Fruit fly (Drosophila melanogaster): ENCODE measurements around the gene CG34447.

The CG34447 gene

dm6 chr2L:2438640-2439276, 18.9 kb upstream of the CG34447 start (continued):
- peak; percentile 26 for TF ChIP-seq Med (GFP tag)
- TF ChIP-seq Lpt (GFP tag; optimal IDR thresholded peaks at IDR 0.05): no peak

dm6 chr2L:2436258-2436657, 16.4 kb upstream of the CG34447 start:
- TF ChIP-seq yki (optimal IDR thresholded peaks at IDR 0.05) (no peak), gce (GFP tag; IDR thresholded peaks at IDR 0.05) (no peak), HLH4C (GFP tag; IDR thresholded peaks at IDR 0.05; ENCODE audit: partially characterized antibody) (no peak), CG10366 (GFP tag; IDR thresholded peaks at IDR 0.05) (no peak), lmd (GFP tag; IDR thresholded peaks at IDR 0.05) (no peak), CG8924 (tag; optimal IDR thresholded peaks at IDR 0.05) (no peak), CG16813 (GFP tag; IDR thresholded peaks at IDR 0.05; ENCODE audit: partially characterized antibody) (no peak), prd (optimal IDR thresholded peaks at IDR 0.05) (no peak), prd (GFP tag; IDR thresholded peaks at IDR 0.05) (0 out of 3 replicates have a peak, but pooled peaks have one; percentile 13), CG9215 (GFP tag; IDR thresholded peaks at IDR 0.05) (no peak), CG4730 (GFP tag; IDR thresholded peaks at IDR 0.05) (no peak), aop (GFP tag; IDR thresholded peaks at IDR 0.05) (no peak), CG15269 (tag; optimal IDR thresholded peaks at IDR 0.05) (no peak), H2.0 (GFP tag; IDR thresholded peaks at IDR 0.05) (0 out of 2 replicates have a peak, but pooled peaks have one; percentile 6), salm (tag; optimal IDR thresholded peaks at IDR 0.05) (no peak), bsh (GFP tag; optimal IDR thresholded peaks at IDR 0.05) (no peak), Ets65A (GFP tag) (peak; percentile 9), lilli (GFP tag; optimal IDR thresholded peaks at IDR 0.05) (no peak), gsb (GFP tag; IDR thresholded peaks at IDR 0.05) (no peak), B-H1 (GFP tag; IDR thresholded peaks at IDR 0.05) (no peak), hth (optimal IDR thresholded peaks at IDR 0.05) (no peak), E2f1 (GFP tag; IDR thresholded peaks at IDR 0.05) (no peak), HmgD (GFP tag; optimal IDR thresholded peaks at IDR 0.05) (no peak), CG15696 (tag; optimal IDR thresholded peaks at IDR 0.05) (no peak), Poxn (GFP tag; IDR thresholded peaks at IDR 0.05) (no peak), Lhr (GFP tag; optimal IDR thresholded peaks at IDR 0.05) (no peak), row (GFP tag; IDR thresholded peaks at IDR 0.05) (peak; percentile 25; the same call in 1 of the 3 replicates), CG31365 (tag; optimal IDR thresholded peaks at IDR 0.05) (no peak), slbo (GFP tag; IDR thresholded peaks at IDR 0.05) (0 out of 2 replicates have a peak, but pooled peaks have one; percentile 5), chinmo (GFP tag; IDR thresholded peaks at IDR 0.05; ENCODE audit: partially characterized antibody) (no peak), zfh1 (GFP tag; IDR thresholded peaks at IDR 0.05) (no peak), crp (GFP tag; optimal IDR thresholded peaks at IDR 0.05) (no peak), gem (tag; optimal IDR thresholded peaks at IDR 0.05) (no peak), CG12071 (GFP tag; optimal IDR thresholded peaks at IDR 0.05) (no peak), Spps (tag; optimal IDR thresholded peaks at IDR 0.05) (no peak), odd (GFP tag; optimal IDR thresholded peaks at IDR 0.05) (no peak), CG14965 (GFP tag; optimal IDR thresholded peaks at IDR 0.05; ENCODE audit: borderline replicate concordance) (no peak), Med (GFP tag) (peak; percentile 1), CG14441 (GFP tag; IDR thresholded peaks at IDR 0.05) (0 out of 2 replicates have a peak, but pooled peaks have one; percentile 5), mirr (GFP tag; optimal IDR thresholded peaks at IDR 0.05) (no peak), CG1792 (GFP tag; optimal IDR thresholded peaks at IDR 0.05) (no peak)

All from whole organism, embryonic.